Fruit fly (Drosophila melanogaster): ENCODE results near the gene Ugt307A1.
A peak's percentile ranks its signal among the peaks of the same experiment; 100 is the strongest.

Ugt307A1 gene

DNA sequence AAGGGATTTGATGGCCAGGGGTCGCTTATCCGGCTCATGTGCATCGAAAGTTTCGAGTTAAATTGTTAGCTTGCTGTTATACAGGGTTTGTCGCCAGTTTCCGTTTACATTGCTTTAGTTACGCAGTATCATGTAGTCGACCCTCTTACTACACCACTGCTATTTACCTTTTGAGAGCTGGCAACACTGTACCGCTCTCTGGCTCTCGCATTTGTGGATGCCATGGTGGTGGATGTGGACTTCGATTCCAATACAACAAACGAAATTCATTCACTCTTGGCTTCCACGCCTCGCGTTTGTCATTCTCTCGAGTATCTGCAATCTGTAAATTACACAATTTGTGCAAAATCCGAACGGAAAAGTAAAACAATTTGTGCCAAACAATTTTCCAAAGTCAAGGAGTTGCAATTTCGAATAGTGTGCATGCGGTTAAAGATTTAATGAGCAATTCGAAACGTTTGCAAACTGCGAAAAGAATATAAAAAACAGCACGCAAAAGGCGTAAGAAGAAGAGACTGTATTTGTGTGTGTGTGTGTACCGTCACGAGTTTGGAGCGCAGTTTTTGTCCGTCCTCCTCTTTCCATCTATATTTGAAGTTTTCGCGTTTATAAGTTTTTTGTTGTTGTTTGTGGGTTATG, 18.7 kb upstream of the Ugt307A1 start (continued):
- no peak for TF ChIP-seq Blimp-1 (GFP tag; optimal IDR thresholded peaks at IDR 0.05)
- no peak for TF ChIP-seq net (GFP tag; optimal IDR thresholded peaks at IDR 0.05)
- no peak for TF ChIP-seq fd59A (GFP tag; optimal IDR thresholded peaks at IDR 0.05)
- TF ChIP-seq CG6854 (GFP tag; optimal IDR thresholded peaks at IDR 0.05) = peak; percentile 85
- peak in 1 of 2 experiments; percentile 13 for TF ChIP-seq salr (GFP tag; optimal IDR thresholded peaks at IDR 0.05)
- TF ChIP-seq CG31627 (GFP tag; optimal IDR thresholded peaks at IDR 0.05) = peak; percentile 5
- TF ChIP-seq CG11294 (GFP tag; IDR thresholded peaks at IDR 0.05) = no peak
- peak; percentile 85 for TF ChIP-seq vri (GFP tag; optimal IDR thresholded peaks at IDR 0.05)
- TF ChIP-seq CG6792 (GFP tag; optimal IDR thresholded peaks at IDR 0.05) = peak; percentile 5
- peak; percentile 51 for TF ChIP-seq Sox102F (GFP tag; optimal IDR thresholded peaks at IDR 0.05)
- TF ChIP-seq lz (GFP tag; optimal IDR thresholded peaks at IDR 0.05) = peak; percentile 20
- peak; percentile 41; the same call in 1 of the 3 replicates for TF ChIP-seq CG8119 (GFP tag; IDR thresholded peaks at IDR 0.05)
- TF ChIP-seq achi (GFP tag; optimal IDR thresholded peaks at IDR 0.05) = no peak
- TF ChIP-seq dac (GFP tag; optimal IDR thresholded peaks at IDR 0.05) = no peak
- TF ChIP-seq fd85E (GFP tag; optimal IDR thresholded peaks at IDR 0.05) = no peak
- no peak for TF ChIP-seq topi (GFP tag; optimal IDR thresholded peaks at IDR 0.05)
- TF ChIP-seq Sox14 (GFP tag; optimal IDR thresholded peaks at IDR 0.05) = peak; percentile 26
- TF ChIP-seq CG6163 (GFP tag; IDR thresholded peaks at IDR 0.05) = peak; percentile 37; the same call in 1 of the 3 replicates
- peak; percentile 85 for TF ChIP-seq Eip78C (GFP tag)
- peak; percentile 45; the same call in 1 of the 2 replicates for TF ChIP-seq CG15336 (GFP tag; IDR thresholded peaks at IDR 0.05)
- peak; percentile 20 for TF ChIP-seq CG10669 (GFP tag; optimal IDR thresholded peaks at IDR 0.05)
- no peak for TF ChIP-seq Met (GFP tag; optimal IDR thresholded peaks at IDR 0.05)

DNA sequence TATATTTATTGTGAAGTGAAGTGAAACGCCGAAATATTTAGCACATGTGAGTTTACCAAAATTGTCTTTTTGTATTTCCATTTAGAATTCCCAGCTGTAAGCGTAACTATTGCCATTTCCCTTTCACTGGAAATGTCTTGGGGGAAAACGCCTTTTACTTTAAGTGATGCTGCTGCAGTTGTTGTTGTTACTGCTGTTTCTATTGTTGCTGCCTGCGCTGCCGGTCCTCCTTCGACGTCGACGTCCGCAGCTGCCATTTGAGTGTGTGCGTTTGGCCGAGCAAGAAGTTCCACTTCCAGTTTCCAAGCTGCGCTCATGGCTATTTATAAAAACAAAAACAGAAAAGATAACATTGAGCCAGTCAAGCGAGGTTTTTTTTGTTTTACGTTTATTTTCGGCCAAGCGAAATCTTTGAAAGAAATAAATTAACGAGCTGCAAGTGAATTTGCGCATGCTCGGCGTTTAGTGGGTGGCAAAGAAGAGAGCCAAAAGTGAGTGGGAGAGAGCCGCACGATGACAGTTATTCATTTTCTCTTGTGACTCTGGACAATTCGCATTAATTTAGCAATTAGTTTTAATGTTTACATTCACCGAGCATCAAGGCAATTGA, 18.0 kb upstream of the Ugt307A1 start:
- no peak for TF ChIP-seq CG10631 (GFP tag; optimal IDR thresholded peaks at IDR 0.05)
- no peak for TF ChIP-seq ss (GFP tag; optimal IDR thresholded peaks at IDR 0.05)
- peak; percentile 60; the same call in 2 of the 3 replicates for TF ChIP-seq eg (GFP tag; IDR thresholded peaks at IDR 0.05)
- TF ChIP-seq CG15336 (GFP tag; IDR thresholded peaks at IDR 0.05) = peak; percentile 19; the same call in 1 of the 2 replicates
- no peak for TF ChIP-seq CG1621 (tag; optimal IDR thresholded peaks at IDR 0.05)
- no peak for TF ChIP-seq salr (GFP tag; optimal IDR thresholded peaks at IDR 0.05)
- TF ChIP-seq Hr38 (GFP tag; optimal IDR thresholded peaks at IDR 0.05) = no peak
- TF ChIP-seq svp (GFP tag) = peak; percentile 35
- TF ChIP-seq CG6276 (GFP tag; optimal IDR thresholded peaks at IDR 0.05) = peak; percentile 33
- TF ChIP-seq dac (GFP tag; optimal IDR thresholded peaks at IDR 0.05) = no peak

DNA sequence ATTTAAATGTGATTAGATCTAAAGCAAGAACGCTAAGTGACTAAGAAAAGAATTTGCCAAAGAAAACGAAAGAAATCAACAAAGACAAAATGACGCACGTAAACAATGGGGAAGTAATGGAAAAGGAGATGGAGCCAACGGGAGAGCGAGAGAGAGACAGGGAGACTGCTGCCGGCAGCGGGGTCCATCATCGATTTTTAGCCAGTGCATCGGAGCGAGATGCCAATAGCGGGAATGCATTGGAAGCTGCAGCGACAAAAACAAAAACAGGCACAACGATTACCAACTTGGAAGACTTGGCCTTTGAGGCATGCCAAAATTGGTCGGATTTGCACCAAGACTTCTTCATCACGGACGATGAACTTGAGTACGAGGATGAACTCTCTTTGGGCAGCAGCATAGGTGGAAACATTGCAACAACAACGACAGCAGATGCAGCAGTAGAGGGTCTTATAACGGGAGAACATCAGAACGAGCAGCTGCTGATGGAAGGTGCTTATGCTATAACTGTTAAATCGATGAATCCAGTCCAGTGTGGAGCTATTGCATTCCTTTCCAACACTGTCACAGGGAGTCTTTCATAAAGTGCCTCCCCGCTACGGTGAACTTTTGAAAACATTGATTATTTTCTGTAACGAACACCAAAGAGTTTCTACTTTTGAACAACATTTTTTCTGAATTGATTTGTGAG, 17.1 kb upstream of the Ugt307A1 start:
- TF ChIP-seq Ets21C (GFP tag; optimal IDR thresholded peaks at IDR 0.05) (no peak), dac (GFP tag; optimal IDR thresholded peaks at IDR 0.05) (no peak), acj6 (GFP tag; optimal IDR thresholded peaks at IDR 0.05) (no peak), Gug (GFP tag; IDR thresholded peaks at IDR 0.05) (no peak), CG3919 (GFP tag; optimal IDR thresholded peaks at IDR 0.05) (no peak), CG31627 (GFP tag; optimal IDR thresholded peaks at IDR 0.05) (no peak), ss (GFP tag; optimal IDR thresholded peaks at IDR 0.05) (peak in 1 of 2 experiments; percentile 34), CG8319 (GFP tag; optimal IDR thresholded peaks at IDR 0.05) (no peak), CG6854 (GFP tag; optimal IDR thresholded peaks at IDR 0.05) (no peak), OdsH (GFP tag; optimal IDR thresholded peaks at IDR 0.05) (no peak), svp (GFP tag) (peak; percentile 20), Lpt (GFP tag; optimal IDR thresholded peaks at IDR 0.05) (no peak), fkh (GFP tag; optimal IDR thresholded peaks at IDR 0.05) (no peak), Hr38 (GFP tag; optimal IDR thresholded peaks at IDR 0.05) (no peak), CG6792 (GFP tag; optimal IDR thresholded peaks at IDR 0.05) (no peak), CG16779 (tag; optimal IDR thresholded peaks at IDR 0.05) (no peak), CG6808 (GFP tag; optimal IDR thresholded peaks at IDR 0.05) (no peak), achi (GFP tag; optimal IDR thresholded peaks at IDR 0.05) (no peak), esn (GFP tag; optimal IDR thresholded peaks at IDR 0.05) (no peak), net (GFP tag; optimal IDR thresholded peaks at IDR 0.05) (peak; percentile 19), lz (GFP tag; optimal IDR thresholded peaks at IDR 0.05) (no peak), CG34406 (GFP tag; optimal IDR thresholded peaks at IDR 0.05) (no peak), Met (GFP tag; optimal IDR thresholded peaks at IDR 0.05) (no peak), Eip75B (GFP tag; optimal IDR thresholded peaks at IDR 0.05) (no peak), CG3032 (tag; optimal IDR thresholded peaks at IDR 0.05) (no peak), vri (GFP tag; optimal IDR thresholded peaks at IDR 0.05) (no peak), dsx (GFP tag; optimal IDR thresholded peaks at IDR 0.05; ENCODE audit: poor library complexity, severe bottlenecking) (no peak)

Measured in whole organism, prepupa.